Worm (Caenorhabditis elegans): ENCODE measurements around the gene C42D4.18.

- no peak for TF ChIP-seq C17E4.6 (GFP tag; IDR thresholded peaks at IDR 0.05)
- no peak for TF ChIP-seq unc-62 (GFP tag; optimal IDR thresholded peaks at IDR 0.05)
- TF ChIP-seq Y53F4B.3 (GFP tag; IDR thresholded peaks at IDR 0.05), result no peak
- TF ChIP-seq dpl-1 (GFP tag; optimal IDR thresholded peaks at IDR 0.05), result no peak
- TF ChIP-seq rec-8 (tag; optimal IDR thresholded peaks at IDR 0.05), result no peak
Measured at ce11 chrIV:7178942-7179341, 12.4 kb downstream of the C42D4.18 start, which contains the start of gene C42D4.3.

Data from whole organism, young adult.